Worm (Caenorhabditis elegans): ENCODE measurements around the gene C55B6.7.

- TF ChIP-seq unc-39 (tag; optimal IDR thresholded peaks at IDR 0.05) = no peak
- TF ChIP-seq unc-62 (GFP tag; optimal IDR thresholded peaks at IDR 0.05) = no peak
- no peak for TF ChIP-seq aly-2 (tag; optimal IDR thresholded peaks at IDR 0.05)
- no peak for TF ChIP-seq ceh-82 (tag; optimal IDR thresholded peaks at IDR 0.05)
- no peak for TF ChIP-seq nhr-21 (tag; optimal IDR thresholded peaks at IDR 0.05)
- TF ChIP-seq nhr-11 (tag; optimal IDR thresholded peaks at IDR 0.05) = no peak
- TF ChIP-seq ZK546.5 (tag; optimal IDR thresholded peaks at IDR 0.05) = no peak
Observed at ce11 chrX:7230877-7231276, 39.1 kb upstream of the C55B6.7 start.
